Worm (Caenorhabditis elegans): ENCODE measurements around the gene str-250.

The str-250 gene

ce11 chrV:13902495-13902894 is 15.9 kb upstream of the str-250 start, which contains the start of gene C06B3.1:
C06B3.1 (plus strand) TSS chrV:13902795.
- TF ChIP-seq lin-39 (tag; optimal IDR thresholded peaks at IDR 0.05): no peak
- no peak for TF ChIP-seq ceh-28 (tag; optimal IDR thresholded peaks at IDR 0.05)
- no peak for TF ChIP-seq daf-12 (tag; optimal IDR thresholded peaks at IDR 0.05)
- no peak for TF ChIP-seq gei-8 (GFP tag; optimal IDR thresholded peaks at IDR 0.05)
- no peak for TF ChIP-seq mes-2 (tag; optimal IDR thresholded peaks at IDR 0.05; ENCODE audit: poor library complexity, severe bottlenecking)
- TF ChIP-seq aha-1 (tag): no peak
- TF ChIP-seq hmg-1.1 (GFP tag; IDR thresholded peaks at IDR 0.05): no peak
- TF ChIP-seq egl-43 (GFP tag; IDR thresholded peaks at IDR 0.05): no peak
- no peak for TF ChIP-seq ztf-11 (tag; optimal IDR thresholded peaks at IDR 0.05)
- no peak for TF ChIP-seq nhr-42 (GFP tag; IDR thresholded peaks at IDR 0.05)
- TF ChIP-seq lin-38 (GFP tag; IDR thresholded peaks at IDR 0.05): no peak
- no peak for TF ChIP-seq fkh-10 (GFP tag; optimal IDR thresholded peaks at IDR 0.05)
- TF ChIP-seq R02D3.7 (tag; optimal IDR thresholded peaks at IDR 0.05): no peak
- no peak for TF ChIP-seq jun-1 (tag; optimal IDR thresholded peaks at IDR 0.05)
- TF ChIP-seq ctbp-1 (GFP tag; IDR thresholded peaks at IDR 0.05): no peak
- TF ChIP-seq nhr-10 (tag; optimal IDR thresholded peaks at IDR 0.05): no peak

- TF ChIP-seq hif-1 (tag; optimal IDR thresholded peaks at IDR 0.05): no peak
- no peak for TF ChIP-seq daf-16 (GFP tag; optimal IDR thresholded peaks at IDR 0.05)
- no peak for TF ChIP-seq daf-16 (tag; optimal IDR thresholded peaks at IDR 0.05)
- no peak for TF ChIP-seq spr-1 (tag; optimal IDR thresholded peaks at IDR 0.05)
- TF ChIP-seq unc-62 (GFP tag; optimal IDR thresholded peaks at IDR 0.05 in 1 of 2): peak in 1 of 2 experiments; percentile 93
- TF ChIP-seq unc-62 (tag; optimal IDR thresholded peaks at IDR 0.05): no peak
- TF ChIP-seq lin-39 (tag; optimal IDR thresholded peaks at IDR 0.05): no peak
These were observed 14.0 kb upstream of the str-250 start, which contains the start of gene stdh-3 for ce11 chrV:13904446-13904845. stdh-3 (plus strand) TSS chrV:13904611.

- TF ChIP-seq hif-1 (tag; optimal IDR thresholded peaks at IDR 0.05) (peak in 1 of 2 experiments; percentile 30), nhr-76 (tag; optimal IDR thresholded peaks at IDR 0.05) (no peak), php-3 (GFP tag; IDR thresholded peaks at IDR 0.05) (peak; percentile 47; the same call in 1 of the 2 replicates), daf-16 (GFP tag; optimal IDR thresholded peaks at IDR 0.05) (no peak), daf-16 (tag; optimal IDR thresholded peaks at IDR 0.05) (peak; percentile 76), nhr-28 (tag; optimal IDR thresholded peaks at IDR 0.05) (peak; percentile 24), saeg-2 (GFP tag; IDR thresholded peaks at IDR 0.05) (no peak), dve-1 (tag; optimal IDR thresholded peaks at IDR 0.05; ENCODE audit: insufficient read depth) (peak; percentile 8), lin-38 (GFP tag; IDR thresholded peaks at IDR 0.05) (no peak), hlh-11 (tag; optimal IDR thresholded peaks at IDR 0.05) (peak; percentile 22), aly-2 (tag; optimal IDR thresholded peaks at IDR 0.05) (no peak), aha-1 (tag) (peak; percentile 20), nhr-6 (tag; optimal IDR thresholded peaks at IDR 0.05) (peak; percentile 9)
These were observed 12.3 kb upstream of the str-250 start, which contains the start of gene stdh-1 for ce11 chrV:13906166-13906565. stdh-1 (plus strand) TSS chrV:13906492.

ce11 chrV:13907557-13908104 is 10.8 kb upstream of the str-250 start:
- TF ChIP-seq lin-15B (tag; optimal IDR thresholded peaks at IDR 0.05) (peak; percentile 27), unc-130 (GFP tag; optimal IDR thresholded peaks at IDR 0.05) (no peak), rbr-2 (tag; optimal IDR thresholded peaks at IDR 0.05) (no peak), dmd-8 (GFP tag; IDR thresholded peaks at IDR 0.05) (peak; percentile 69), daf-8 (GFP tag; IDR thresholded peaks at IDR 0.05) (no peak), Y48G9A.11 (GFP tag; IDR thresholded peaks at IDR 0.05) (no peak; the same call in 1 of the 2 replicates), fos-1 (tag; optimal IDR thresholded peaks at IDR 0.05) (no peak), daf-19 (GFP tag; conservative IDR thresholded peaks at IDR 0.05) (no peak), lim-7 (GFP tag; IDR thresholded peaks at IDR 0.05) (no peak), spr-1 (tag; optimal IDR thresholded peaks at IDR 0.05) (no peak), hlh-30 (tag; optimal IDR thresholded peaks at IDR 0.05; ENCODE audit: insufficient read depth) (peak; percentile 4), T26A8.4 (GFP tag; IDR thresholded peaks at IDR 0.05) (peak; percentile 90), aly-2 (tag; optimal IDR thresholded peaks at IDR 0.05) (no peak), F26F4.8 (GFP tag; conservative IDR thresholded peaks at IDR 0.05) (no peak), mxl-3 (GFP tag; optimal IDR thresholded peaks at IDR 0.05) (peak; percentile 45), mxl-2 (GFP tag; conservative IDR thresholded peaks at IDR 0.05) (no peak), nhr-77 (tag; optimal IDR thresholded peaks at IDR 0.05) (peak; percentile 89), pqm-1 (tag; optimal IDR thresholded peaks at IDR 0.05) (no peak), arid-1 (GFP tag; conservative IDR thresholded peaks at IDR 0.05) (peak; percentile 50; the same call in 1 of the 2 replicates), nhr-111 (GFP tag; optimal IDR thresholded peaks at IDR 0.05) (no peak)
